Worm (Caenorhabditis elegans) whole organism, L1 larva: Measurements from ENCODE around the gene F36H5.10.

Source experiments
- ama-1 ChIP-seq: fragments of 150-350 bp; optimal IDR thresholded peaks from 2 replicates; lab custom pipeline; 2014
- dsc-1 ChIP-seq: sonication (generic microtip); optimal IDR thresholded peaks from 2 replicates; lab custom pipeline; 2016; ENCODE audit warnings: mild to moderate bottlenecking, missing genetic modification characterization, missing compliant biosample characterization
- egl-13 ChIP-seq: sonication (generic microtip); optimal IDR thresholded peaks from 2 replicates; lab custom pipeline; 2016; ENCODE audit warnings: missing genotype, missing genetic modification reagents, missing genetic modification characterization, missing compliant biosample characterization
- fos-1 ChIP-seq: fragments of 150-350 bp; optimal IDR thresholded peaks from 2 replicates; lab custom pipeline; 2014; ENCODE audit warnings: missing biosample characterization, missing genetic modification characterization
- isw-1 ChIP-seq: fragments of 200-800 bp; sonication (Bioruptor generic); IDR thresholded peaks from 2 replicates; pipeline ENCODE4 v1.3.6; 2022; ENCODE audit warnings: missing genetic modification characterization, missing compliant biosample characterization
- lin-13 ChIP-seq: fragments of 150-350 bp; optimal IDR thresholded peaks from 2 replicates; lab custom pipeline; 2014; ENCODE audit warnings: missing biosample characterization, missing genetic modification reagents, missing genetic modification characterization
- mdl-1 ChIP-seq, 2 experiments: fragments of 150-350 bp; optimal IDR thresholded peaks; 2 replicates each; lab custom pipeline; 2014 to 2017; ENCODE audit warnings: missing biosample characterization in 2 of 2, missing genetic modification characterization in 2 of 2, inconsistent platforms in 1 of 2
- nhr-237 ChIP-seq: fragments of 150-350 bp; optimal IDR thresholded peaks from 2 replicates; lab custom pipeline; 2014; ENCODE audit warnings: missing biosample characterization, missing genetic modification characterization
- nhr-77 ChIP-seq: fragments of 150-350 bp; optimal IDR thresholded peaks from 2 replicates; lab custom pipeline; 2014; ENCODE audit warnings: missing biosample characterization, missing genetic modification characterization
- skn-1 ChIP-seq: fragments of 150-350 bp; optimal IDR thresholded peaks from 2 replicates; lab custom pipeline; 2014; ENCODE audit warnings: missing biosample characterization, missing genetic modification characterization
- snpc-4 ChIP-seq: fragments of 150-350 bp; optimal IDR thresholded peaks from 2 replicates; lab custom pipeline; 2014; ENCODE audit warnings: missing biosample characterization, missing genetic modification characterization

- TF ChIP-seq nhr-237 (tag; lab: Kevin White, UChicago) (no peak), fos-1 (no peak), mdl-1 (tag; optimal IDR thresholded peaks at IDR 0.05; lab: Kevin White, UChicago) (no peak), egl-13 (tag; lab: Kevin White, UChicago) (no peak), ama-1 (no peak), lin-13 (GFP tag; lab: Kevin White, UChicago) (no peak), snpc-4 (no peak), skn-1 (tag; lab: Kevin White, UChicago) (no peak), dsc-1 (tag; lab: Kevin White, UChicago) (no peak), isw-1 (GFP tag; lab: Robert Waterston, UW) (no peak), nhr-77 (no peak)
Observed at ce11 chrII:1782474-1782873, 25.3 kb downstream of the F36H5.10 start, which contains the start of gene math-4.
